Worm (Caenorhabditis elegans) whole organism, late embryonic: Measurements from ENCODE around the gene cyl-1.

Experiments
- T23F11.4 ChIP-seq: fragments of 200-800 bp; sonication (Bioruptor generic); optimal IDR thresholded peaks from 2 replicates; lab custom pipeline; 2018; ENCODE audit warnings: mild to moderate bottlenecking, missing genetic modification characterization, missing compliant biosample characterization
- che-1 ChIP-seq: sonication (generic microtip); optimal IDR thresholded peaks from 2 replicates; lab custom pipeline; 2016; ENCODE audit warnings: mild to moderate bottlenecking, missing genetic modification characterization, missing compliant biosample characterization
- dve-1 ChIP-seq: sonication (generic microtip); optimal IDR thresholded peaks from 2 replicates; lab custom pipeline; 2017; ENCODE audit warnings: antibody characterized with exemption, mild to moderate bottlenecking, missing genetic modification characterization, missing compliant biosample characterization
- elt-2 ChIP-seq: sonication (generic microtip); optimal IDR thresholded peaks from 2 replicates; lab custom pipeline; 2016; ENCODE audit warnings: missing genetic modification reagents, missing genetic modification characterization, missing compliant biosample characterization
- fkh-10 ChIP-seq: fragments of 150-350 bp; optimal IDR thresholded peaks from 2 replicates; lab custom pipeline; 2014; ENCODE audit warnings: missing biosample characterization, missing genetic modification reagents, missing genetic modification characterization
- fkh-6 ChIP-seq: sonication (generic microtip); optimal IDR thresholded peaks from 2 replicates; lab custom pipeline; 2016; ENCODE audit warnings: missing genetic modification characterization, missing compliant biosample characterization
- nfya-1 ChIP-seq: sonication (generic microtip); optimal IDR thresholded peaks from 2 replicates; lab custom pipeline; 2017; ENCODE audit warnings: missing genetic modification characterization, mild to moderate bottlenecking, missing compliant biosample characterization, antibody characterized with exemption, moderate library complexity
- nhr-11 ChIP-seq: fragments of 150-350 bp; optimal IDR thresholded peaks from 2 replicates; lab custom pipeline; 2014; ENCODE audit warnings: missing biosample characterization, missing genetic modification characterization
- pat-9 ChIP-seq: fragments of 200-800 bp; sonication (Bioruptor generic); optimal IDR thresholded peaks from 2 replicates; lab custom pipeline; 2018; ENCODE audit warnings: mild to moderate bottlenecking, missing genetic modification characterization, moderate library complexity, missing compliant biosample characterization
- sox-4 ChIP-seq: sonication (generic microtip); optimal IDR thresholded peaks from 2 replicates; lab custom pipeline; 2017; ENCODE audit warnings: mild to moderate bottlenecking, missing genetic modification characterization, inconsistent platforms, missing compliant biosample characterization
- ttx-3 ChIP-seq: sonication (generic microtip); optimal IDR thresholded peaks from 2 replicates; lab custom pipeline; 2016; ENCODE audit warnings: missing genetic modification reagents, missing genetic modification characterization, missing compliant biosample characterization
- unc-55 ChIP-seq: sonication (generic microtip); optimal IDR thresholded peaks from 2 replicates; lab custom pipeline; 2017; ENCODE audit warnings: missing biosample characterization, missing genetic modification reagents, missing genetic modification characterization

DNA sequence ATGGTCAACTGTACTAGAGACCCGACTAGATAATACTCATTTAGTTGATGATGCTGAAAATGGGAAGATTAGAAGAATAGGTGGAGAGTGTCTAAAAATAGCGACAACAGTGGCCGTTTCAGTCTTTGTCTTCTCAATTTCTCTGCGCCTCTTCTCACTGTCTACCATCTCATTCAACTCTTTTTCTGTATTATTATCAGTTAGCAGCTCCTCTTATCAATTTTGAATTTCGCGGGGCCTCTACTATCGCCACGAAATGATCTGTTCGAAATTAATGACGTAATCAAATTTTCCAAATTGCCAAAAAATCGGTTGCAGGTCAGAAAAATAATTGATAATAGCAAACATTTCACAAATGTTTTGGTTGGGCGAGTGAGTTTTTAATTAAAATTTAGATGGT is 51.9 kb downstream of the cyl-1 start:
- no peak for TF ChIP-seq fkh-10 (GFP tag; lab: Kevin White, UChicago)
- no peak for TF ChIP-seq nfya-1 (tag; lab: Kevin White, UChicago)
- no peak for TF ChIP-seq fkh-6 (tag; lab: Kevin White, UChicago)
- peak; percentile 92 for TF ChIP-seq elt-2 (tag; lab: Kevin White, UChicago)
- TF ChIP-seq unc-55 (GFP tag; lab: Kevin White, UChicago): no peak
- no peak for TF ChIP-seq ttx-3
- no peak for TF ChIP-seq pat-9
- TF ChIP-seq che-1: no peak
- TF ChIP-seq dve-1 (tag; lab: Kevin White, UChicago): peak; percentile 7
- TF ChIP-seq T23F11.4 (GFP tag; lab: Kevin White, UChicago): no peak
- TF ChIP-seq nhr-11 (tag; lab: Kevin White, UChicago): no peak
- TF ChIP-seq sox-4 (tag; lab: Kevin White, UChicago): no peak
